Worm (Caenorhabditis elegans): Measurements from ENCODE around the gene W06G6.9.

Gene W06G6.9

ce11 chrV:16674399-16674798 is 28.1 kb upstream of the W06G6.9 start:
- TF ChIP-seq irx-1 (tag; optimal IDR thresholded peaks at IDR 0.05) (no peak), nhr-19 (GFP tag; conservative IDR thresholded peaks at IDR 0.05) (no peak), lin-14 (GFP tag; optimal IDR thresholded peaks at IDR 0.05) (no peak), mep-1 (tag; optimal IDR thresholded peaks at IDR 0.05) (no peak), lin-13 (GFP tag; optimal IDR thresholded peaks at IDR 0.05) (no peak), isw-1 (GFP tag; IDR thresholded peaks at IDR 0.05) (no peak), egl-13 (tag; optimal IDR thresholded peaks at IDR 0.05) (no peak), hlh-17 (GFP tag; optimal IDR thresholded peaks at IDR 0.05; ENCODE audit: borderline replicate concordance) (no peak), nhr-12 (tag; optimal IDR thresholded peaks at IDR 0.05) (no peak), hpl-2 (GFP tag; optimal IDR thresholded peaks at IDR 0.05) (no peak), grh-1 (GFP tag; IDR thresholded peaks at IDR 0.05) (no peak), dpl-1 (GFP tag; optimal IDR thresholded peaks at IDR 0.05) (no peak), rnt-1 (tag; optimal IDR thresholded peaks at IDR 0.05) (no peak), fkh-4 (tag; optimal IDR thresholded peaks at IDR 0.05; ENCODE audit: borderline replicate concordance) (no peak)

DNA sequence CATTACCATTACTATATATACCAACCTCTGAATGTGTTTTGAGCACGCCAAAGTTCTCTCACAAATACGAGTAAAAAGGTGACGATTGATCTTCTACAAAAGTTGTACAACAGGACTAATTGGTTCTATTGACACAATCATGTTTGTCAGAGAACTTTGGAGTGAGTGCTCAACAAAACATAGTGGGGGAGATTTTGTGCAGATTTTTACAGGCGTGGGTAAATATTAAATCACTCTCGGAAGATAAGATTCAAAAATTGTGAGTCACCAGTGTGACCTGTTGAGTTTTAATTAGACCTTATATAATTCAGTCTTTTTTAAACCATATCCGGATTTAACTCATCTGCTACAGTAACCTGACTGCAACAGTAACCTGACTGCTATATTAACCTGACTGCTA is 25.9 kb upstream of the W06G6.9 start, which contains the start of gene F14F8.8:
Gene F14F8.8 (minus strand): TSS at position 101 of the 400 bp plus-strand sequence.
- TF ChIP-seq ama-1 (optimal IDR thresholded peaks at IDR 0.05) (no peak), pag-3 (tag; optimal IDR thresholded peaks at IDR 0.05; ENCODE audit: borderline replicate concordance, insufficient read depth) (no peak), sup-37 (GFP tag; optimal IDR thresholded peaks at IDR 0.05) (no peak), nhr-47 (tag; optimal IDR thresholded peaks at IDR 0.05) (no peak), pqm-1 (tag; optimal IDR thresholded peaks at IDR 0.05) (no peak), C16A3.4 (tag; optimal IDR thresholded peaks at IDR 0.05) (no peak), mab-9 (GFP tag; IDR thresholded peaks at IDR 0.05) (no peak), egl-13 (tag; optimal IDR thresholded peaks at IDR 0.05) (no peak), ztf-4 (tag; optimal IDR thresholded peaks at IDR 0.05) (no peak), nhr-85 (tag) (no peak), aha-1 (tag; optimal IDR thresholded peaks at IDR 0.05) (no peak), nhr-20 (tag; optimal IDR thresholded peaks at IDR 0.05) (no peak), elt-3 (tag; optimal IDR thresholded peaks at IDR 0.05) (no peak), sptf-1 (tag; optimal IDR thresholded peaks at IDR 0.05) (no peak), nhr-84 (tag; optimal IDR thresholded peaks at IDR 0.05) (no peak), fkh-8 (tag; optimal IDR thresholded peaks at IDR 0.05) (no peak), nhr-12 (tag; optimal IDR thresholded peaks at IDR 0.05) (no peak)

DNA sequence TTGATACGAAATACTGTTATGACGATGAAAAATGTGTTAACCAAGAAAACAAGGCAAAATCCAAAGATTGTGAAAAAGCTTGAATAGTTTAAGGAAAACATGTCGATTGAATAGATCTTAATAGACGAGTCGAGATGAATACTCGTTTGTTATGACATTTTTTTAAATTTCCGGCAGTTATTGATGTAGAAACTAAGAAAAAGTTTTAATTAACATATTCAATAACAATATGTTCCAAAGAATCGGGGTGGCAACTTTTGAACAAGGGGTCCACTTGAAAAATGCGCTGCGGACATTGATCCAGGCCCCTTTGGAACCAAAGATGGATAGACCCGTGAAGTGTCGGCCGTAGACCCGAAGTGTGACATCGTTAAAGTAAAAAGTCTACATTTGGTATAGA is 24.9 kb upstream of the W06G6.9 start, which contains the start of gene str-61:
Gene str-61 (minus strand): TSS at position 101 of the 400 bp plus-strand sequence.
- TF ChIP-seq grh-1 (GFP tag; IDR thresholded peaks at IDR 0.05), result no peak
- no peak for TF ChIP-seq nhr-47 (tag; optimal IDR thresholded peaks at IDR 0.05)
- no peak for TF ChIP-seq pax-3 (tag; optimal IDR thresholded peaks at IDR 0.05)
- TF ChIP-seq mdl-1 (tag; optimal IDR thresholded peaks at IDR 0.05), result no peak
- no peak for TF ChIP-seq unc-62 (GFP tag; optimal IDR thresholded peaks at IDR 0.05)
- no peak for TF ChIP-seq nhr-85 (tag)
- no peak for TF ChIP-seq C16A3.4 (tag; optimal IDR thresholded peaks at IDR 0.05)
- no peak for TF ChIP-seq nhr-76 (tag; optimal IDR thresholded peaks at IDR 0.05)
- no peak for TF ChIP-seq mab-9 (GFP tag; IDR thresholded peaks at IDR 0.05)
- no peak for TF ChIP-seq Y116A8C.19 (tag; optimal IDR thresholded peaks at IDR 0.05; ENCODE audit: borderline replicate concordance)
- no peak for TF ChIP-seq nhr-28 (tag; optimal IDR thresholded peaks at IDR 0.05)
- TF ChIP-seq blmp-1 (tag; optimal IDR thresholded peaks at IDR 0.05), result no peak
- TF ChIP-seq aly-2 (tag; optimal IDR thresholded peaks at IDR 0.05), result no peak
- TF ChIP-seq C34B4.2 (tag; optimal IDR thresholded peaks at IDR 0.05), result no peak

DNA sequence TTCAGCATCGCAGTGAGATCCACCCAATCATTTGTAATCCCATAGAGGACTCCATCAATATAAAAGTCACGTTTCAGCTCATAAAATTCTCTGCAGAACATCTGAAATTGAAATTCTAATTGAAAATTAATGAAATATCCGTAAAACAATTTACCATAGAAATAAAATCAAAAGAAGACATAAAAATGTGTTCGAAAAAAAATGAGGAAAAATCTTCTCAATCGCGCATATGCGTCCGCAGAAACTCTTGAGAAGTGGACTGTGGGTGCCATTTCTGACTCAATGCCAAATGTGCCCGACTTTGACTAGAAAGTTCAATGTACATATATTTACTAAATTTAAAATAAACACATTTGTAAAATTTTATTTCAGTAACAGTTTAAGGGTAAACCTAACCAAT is 22.2 kb upstream of the W06G6.9 start, which contains the start of gene F14F8.9:
Gene F14F8.9 (minus strand): TSS at position 101 of the 400 bp plus-strand sequence.
- TF ChIP-seq nhr-19 (GFP tag; conservative IDR thresholded peaks at IDR 0.05) (no peak), mef-2 (tag; optimal IDR thresholded peaks at IDR 0.05) (no peak), aha-1 (tag; optimal IDR thresholded peaks at IDR 0.05) (no peak), ceh-82 (tag; optimal IDR thresholded peaks at IDR 0.05) (no peak), rnt-1 (tag; optimal IDR thresholded peaks at IDR 0.05) (no peak), nhr-20 (tag; optimal IDR thresholded peaks at IDR 0.05) (no peak), fkh-4 (tag; optimal IDR thresholded peaks at IDR 0.05; ENCODE audit: borderline replicate concordance) (no peak), unc-62 (GFP tag; optimal IDR thresholded peaks at IDR 0.05) (no peak), nhr-85 (tag) (no peak), unc-130 (tag; optimal IDR thresholded peaks at IDR 0.05) (no peak), tlp-1 (tag; optimal IDR thresholded peaks at IDR 0.05) (no peak), nhr-12 (tag; optimal IDR thresholded peaks at IDR 0.05) (no peak), irx-1 (tag; optimal IDR thresholded peaks at IDR 0.05) (no peak), sup-37 (GFP tag; optimal IDR thresholded peaks at IDR 0.05) (no peak), ceh-90 (tag; optimal IDR thresholded peaks at IDR 0.05) (no peak), ztf-4 (tag; optimal IDR thresholded peaks at IDR 0.05) (no peak), ceh-8 (GFP tag; optimal IDR thresholded peaks at IDR 0.05) (no peak), efl-1 (optimal IDR thresholded peaks at IDR 0.05) (no peak), efl-1 (GFP tag; optimal IDR thresholded peaks at IDR 0.05 in 1 of 2) (no peak), isw-1 (GFP tag; IDR thresholded peaks at IDR 0.05) (no peak), ama-1 (optimal IDR thresholded peaks at IDR 0.05) (no peak)

All from whole organism, L1 larva.